Fruit fly (Drosophila melanogaster) whole organism, embryonic: ENCODE data around the gene CecB.

ENCODE experiments used
- CG10979 ChIP-seq: fragments of 200-800 bp; sonication (Bioruptor generic); optimal IDR thresholded peaks from 2 replicates; lab custom pipeline; 2018; ENCODE audit warnings: missing biosample characterization, mild to moderate bottlenecking, missing genetic modification characterization, moderate library complexity
- CG14860 ChIP-seq: fragments of 200-800 bp; sonication (Bioruptor generic); IDR thresholded peaks from 3 replicates; pipeline ENCODE4 v1.3.6; 2022; ENCODE audit warnings: missing biosample characterization, missing genetic modification characterization; ENCODE audit not compliant: partially characterized antibody
- CG17385 ChIP-seq: fragments of 200-800 bp; sonication (Bioruptor generic); optimal IDR thresholded peaks from 3 replicates; lab custom pipeline; 2018; ENCODE audit warnings: missing biosample characterization, mild to moderate bottlenecking, missing genetic modification characterization
- CG17912 ChIP-seq: fragments of 200-800 bp; sonication (Bioruptor generic); optimal IDR thresholded peaks from 2 replicates; lab custom pipeline; 2018; ENCODE audit warnings: missing biosample characterization, mild to moderate bottlenecking, missing genetic modification characterization
- CG3065 ChIP-seq: fragments of 200-800 bp; sonication (Bioruptor generic); optimal IDR thresholded peaks from 2 replicates; lab custom pipeline; 2016; ENCODE audit warnings: missing biosample characterization, missing genetic modification characterization
- CG3847 ChIP-seq: fragments of 200-800 bp; sonication (Bioruptor generic); IDR thresholded peaks from 2 replicates; pipeline ENCODE4 v1.3.6; 2022; ENCODE audit warnings: missing biosample characterization, missing genetic modification characterization
- CG4328 ChIP-seq: fragments of 200-800 bp; sonication (Bioruptor generic); optimal IDR thresholded peaks from 3 replicates; lab custom pipeline; 2017; ENCODE audit warnings: missing biosample characterization, missing genetic modification reagents, missing genetic modification characterization
- CG6765 ChIP-seq: fragments of 200-800 bp; sonication (Bioruptor generic); optimal IDR thresholded peaks from 3 replicates; lab custom pipeline; 2017; ENCODE audit warnings: missing biosample characterization, mild to moderate bottlenecking, missing genetic modification characterization
- CG6791 ChIP-seq: fragments of 200-800 bp; sonication (Bioruptor generic); IDR thresholded peaks from 3 replicates; pipeline ENCODE4 v1.3.6; 2022; ENCODE audit warnings: missing biosample characterization, missing genetic modification characterization; ENCODE audit not compliant: partially characterized antibody
- CG6854 ChIP-seq: fragments of 200-800 bp; sonication (Bioruptor generic); optimal IDR thresholded peaks from 3 replicates; lab custom pipeline; 2017; ENCODE audit warnings: missing biosample characterization, mild to moderate bottlenecking, missing genetic modification characterization
- CG7556 ChIP-seq: fragments of 200-800 bp; sonication (Bioruptor generic); optimal IDR thresholded peaks from 2 replicates; lab custom pipeline; 2017; ENCODE audit warnings: missing biosample characterization, mild to moderate bottlenecking, missing genetic modification characterization
- CG7839 ChIP-seq: fragments of 200-800 bp; sonication (Bioruptor generic); optimal IDR thresholded peaks from 3 replicates; lab custom pipeline; 2018; ENCODE audit warnings: missing biosample characterization, mild to moderate bottlenecking, missing genetic modification characterization, moderate library complexity
- CG9876 ChIP-seq: fragments of 200-800 bp; sonication (Bioruptor generic); optimal IDR thresholded peaks from 2 replicates; lab custom pipeline; 2016; ENCODE audit warnings: missing biosample characterization, missing genetic modification characterization
- CTCF ChIP-seq: fragments of 200-800 bp; sonication (Bioruptor generic); optimal IDR thresholded peaks from 2 replicates; lab custom pipeline; 2017; ENCODE audit warnings: missing biosample characterization, mild to moderate bottlenecking, missing genetic modification characterization, moderate library complexity
- Deaf1 ChIP-seq: fragments of 200-800 bp; optimal IDR thresholded peaks from 3 replicates; lab custom pipeline; 2019; ENCODE audit warnings: missing biosample characterization, mild to moderate bottlenecking, missing genetic modification characterization, moderate library complexity
- GATAe ChIP-seq: fragments of 200-800 bp; sonication (Bioruptor generic); conservative IDR thresholded peaks from 2 replicates; pipeline ENCODE4 v1.3.6; 2022; ENCODE audit warnings: missing biosample characterization, missing genetic modification characterization
- Gug ChIP-seq: fragments of 200-800 bp; sonication (Bioruptor generic); IDR thresholded peaks from 4 replicates; pipeline ENCODE4 v1.3.6; 2022; ENCODE audit warnings: missing biosample characterization, missing genetic modification characterization
- HHEX ChIP-seq: fragments of 200-800 bp; sonication (Bioruptor generic); optimal IDR thresholded peaks from 3 replicates; lab custom pipeline; 2017; ENCODE audit warnings: missing biosample characterization, mild to moderate bottlenecking, missing genetic modification characterization, missing genetic modification reagents
- Hr3 ChIP-seq: fragments of 200-800 bp; sonication (Bioruptor generic); optimal IDR thresholded peaks from 3 replicates; lab custom pipeline; 2016; ENCODE audit warnings: missing biosample characterization, missing genetic modification characterization
- Hr39 ChIP-seq: fragments of >200 bp; optimal IDR thresholded peaks from 2 replicates; lab custom pipeline; 2017
- MESR4 ChIP-seq: fragments of 200-800 bp; sonication (Bioruptor generic); optimal IDR thresholded peaks from 2 replicates; lab custom pipeline; 2018; ENCODE audit warnings: missing biosample characterization, mild to moderate bottlenecking, missing genetic modification characterization, moderate library complexity
- Nf-YB ChIP-seq: fragments of 200-800 bp; sonication (Bioruptor generic); optimal IDR thresholded peaks from 3 replicates; lab custom pipeline; 2019; ENCODE audit warnings: missing biosample characterization, mild to moderate bottlenecking, missing genetic modification characterization, moderate library complexity
- Opbp ChIP-seq: fragments of 200-800 bp; sonication (Bioruptor generic); IDR thresholded peaks from 3 replicates; pipeline ENCODE4 v1.3.6; 2022; ENCODE audit warnings: missing biosample characterization, missing genetic modification characterization; ENCODE audit not compliant: partially characterized antibody
- Pdp1 ChIP-seq, 2 experiments: fragments of 200-800 bp; sonication (Bioruptor generic); optimal IDR thresholded peaks; 3 replicates each; lab custom pipeline; 2016; ENCODE audit warnings: missing biosample characterization in 2 of 2, missing genetic modification characterization in 2 of 2, mild to moderate bottlenecking in 1 of 2, moderate library complexity in 1 of 2
- Ravus ChIP-seq: fragments of 200-800 bp; sonication (Bioruptor generic); IDR thresholded peaks from 2 replicates; pipeline ENCODE4 v1.3.6; 2022; ENCODE audit warnings: missing biosample characterization, missing genetic modification characterization
- Scr ChIP-seq: fragments of 200-800 bp; sonication (Bioruptor generic); IDR thresholded peaks from 2 replicates; pipeline ENCODE4 v1.3.6; 2022; ENCODE audit warnings: missing biosample characterization, missing genetic modification characterization; ENCODE audit not compliant: partially characterized antibody
- Side ChIP-seq: fragments of 200-800 bp; sonication (Bioruptor generic); optimal IDR thresholded peaks from 2 replicates; lab custom pipeline; 2016; ENCODE audit warnings: missing biosample characterization, missing genetic modification characterization
- Six4 ChIP-seq: fragments of 200-800 bp; sonication (Bioruptor generic); optimal IDR thresholded peaks from 2 replicates; lab custom pipeline; 2016; ENCODE audit warnings: missing biosample characterization, missing genetic modification characterization
- ac ChIP-seq: fragments of 200-800 bp; sonication (Bioruptor generic); optimal IDR thresholded peaks from 3 replicates; lab custom pipeline; 2017; ENCODE audit warnings: missing biosample characterization, mild to moderate bottlenecking, missing genetic modification characterization
- amos ChIP-seq: fragments of 200-800 bp; sonication (Bioruptor generic); IDR thresholded peaks from 2 replicates; pipeline ENCODE4 v1.3.6; 2022; ENCODE audit warnings: missing biosample characterization, missing genetic modification characterization; ENCODE audit not compliant: partially characterized antibody
- cato ChIP-seq: fragments of 200-800 bp; sonication (Bioruptor generic); optimal IDR thresholded peaks from 2 replicates; lab custom pipeline; 2016; ENCODE audit warnings: missing biosample characterization, missing genetic modification characterization, borderline replicate concordance
- chinmo ChIP-seq: fragments of 200-800 bp; sonication (Bioruptor generic); IDR thresholded peaks from 4 replicates; pipeline ENCODE4 v1.3.6; 2022; ENCODE audit warnings: missing biosample characterization, missing genetic modification characterization; ENCODE audit not compliant: partially characterized antibody
- croc ChIP-seq: fragments of 200-800 bp; sonication (Bioruptor generic); conservative IDR thresholded peaks from 3 replicates; pipeline ENCODE4 v1.3.6; 2022; ENCODE audit warnings: missing biosample characterization, missing genetic modification characterization
- danr ChIP-seq: fragments of 200-800 bp; sonication (Bioruptor generic); IDR thresholded peaks from 2 replicates; pipeline ENCODE4 v1.3.6; 2022; ENCODE audit warnings: missing biosample characterization, missing genetic modification characterization
- dmrt99B ChIP-seq: fragments of 200-800 bp; sonication (Bioruptor generic); optimal IDR thresholded peaks from 2 replicates; lab custom pipeline; 2018; ENCODE audit warnings: missing biosample characterization, mild to moderate bottlenecking, missing genetic modification characterization, moderate library complexity
- eyg ChIP-seq: fragments of 200-800 bp; sonication (Bioruptor generic); optimal IDR thresholded peaks from 3 replicates; lab custom pipeline; 2016; ENCODE audit warnings: missing biosample characterization, missing genetic modification characterization
- fd3F ChIP-seq: fragments of 200-800 bp; sonication (Bioruptor generic); optimal IDR thresholded peaks from 2 replicates; lab custom pipeline; 2018; ENCODE audit warnings: missing biosample characterization, mild to moderate bottlenecking, missing genetic modification characterization, moderate library complexity
- gce ChIP-seq: fragments of 200-800 bp; sonication (Bioruptor generic); IDR thresholded peaks from 3 replicates; pipeline ENCODE4 v1.3.6; 2022; ENCODE audit warnings: missing biosample characterization, missing genetic modification characterization
- nerfin-1 ChIP-seq: fragments of 200-800 bp; sonication (Bioruptor generic); optimal IDR thresholded peaks from 3 replicates; lab custom pipeline; 2019; ENCODE audit warnings: missing biosample characterization, mild to moderate bottlenecking, missing genetic modification characterization, moderate library complexity
- nerfin-2 ChIP-seq: fragments of 200-800 bp; sonication (Bioruptor generic); IDR thresholded peaks from 2 replicates; pipeline ENCODE4 v1.3.6; 2022; ENCODE audit warnings: missing biosample characterization, missing genetic modification characterization; ENCODE audit not compliant: partially characterized antibody
- org-1 ChIP-seq: fragments of 200-800 bp; sonication (Bioruptor generic); optimal IDR thresholded peaks from 2 replicates; lab custom pipeline; 2017; ENCODE audit warnings: missing biosample characterization, missing genetic modification characterization
- pfk ChIP-seq: fragments of 200-800 bp; sonication (Bioruptor generic); optimal IDR thresholded peaks from 2 replicates; lab custom pipeline; 2018; ENCODE audit warnings: missing biosample characterization, mild to moderate bottlenecking, missing genetic modification characterization, moderate library complexity
- phol ChIP-seq: fragments of 200-800 bp; sonication (Bioruptor generic); optimal IDR thresholded peaks from 3 replicates; lab custom pipeline; 2018; ENCODE audit warnings: missing biosample characterization, mild to moderate bottlenecking, missing genetic modification characterization, moderate library complexity
- pum ChIP-seq: fragments of 200-800 bp; sonication (Bioruptor generic); optimal IDR thresholded peaks from 2 replicates; lab custom pipeline; 2016; ENCODE audit warnings: missing biosample characterization, missing genetic modification characterization
- salm ChIP-seq: fragments of 200-800 bp; sonication (Bioruptor generic); optimal IDR thresholded peaks from 2 replicates; lab custom pipeline; 2018; ENCODE audit warnings: missing biosample characterization, mild to moderate bottlenecking, missing genetic modification characterization
- so ChIP-seq: fragments of 200-800 bp; sonication (Bioruptor generic); IDR thresholded peaks from 3 replicates; pipeline ENCODE4 v1.3.6; 2022; ENCODE audit warnings: missing biosample characterization, missing genetic modification characterization
- stc ChIP-seq: fragments of 200-800 bp; sonication (Bioruptor generic); IDR thresholded peaks from 2 replicates; pipeline ENCODE4 v1.3.6; 2022; ENCODE audit warnings: missing biosample characterization, missing genetic modification characterization
- stwl ChIP-seq: fragments of 200-800 bp; sonication (Bioruptor generic); optimal IDR thresholded peaks from 3 replicates; lab custom pipeline; 2018; ENCODE audit warnings: missing biosample characterization, mild to moderate bottlenecking, missing genetic modification characterization, moderate library complexity
- sug ChIP-seq: fragments of 200-800 bp; optimal IDR thresholded peaks from 2 replicates; lab custom pipeline; 2019; ENCODE audit warnings: missing biosample characterization, mild to moderate bottlenecking, missing genetic modification characterization, moderate library complexity
- tgo ChIP-seq: fragments of 200-800 bp; sonication (Bioruptor generic); IDR thresholded peaks from 3 replicates; pipeline ENCODE4 v1.3.6; 2022; ENCODE audit warnings: missing biosample characterization, missing genetic modification characterization
- wek ChIP-seq: fragments of 200-800 bp; sonication (Bioruptor generic); optimal IDR thresholded peaks from 3 replicates; lab custom pipeline; 2018; ENCODE audit warnings: missing biosample characterization, mild to moderate bottlenecking, missing genetic modification characterization, moderate library complexity

Gene CecB

dm6 chr3R:30198793-30199192 is 14.8 kb downstream of the CecB start (continued):
- no peak for TF ChIP-seq CTCF
- no peak for TF ChIP-seq sug (tag; lab: Kevin White, UChicago)
- no peak for TF ChIP-seq wek (GFP tag; lab: Kevin White, UChicago)
- TF ChIP-seq Ravus = no peak
- peak; percentile 73 for TF ChIP-seq CG6765 (GFP tag; lab: Kevin White, UChicago)
- no peak for TF ChIP-seq nerfin-1
- TF ChIP-seq CG6854 (GFP tag; lab: Kevin White, UChicago) = peak; percentile 21
- no peak for TF ChIP-seq croc
- no peak for TF ChIP-seq ac (GFP tag; lab: Kevin White, UChicago)
- TF ChIP-seq Pdp1 (GFP tag; optimal IDR thresholded peaks at IDR 0.05; lab: Kevin White, UChicago) = no peak
- TF ChIP-seq CG17912 (GFP tag; lab: Kevin White, UChicago) = no peak
- TF ChIP-seq MESR4 (GFP tag; lab: Kevin White, UChicago) = no peak
- no peak for TF ChIP-seq danr
- no peak for TF ChIP-seq tgo (GFP tag; lab: Robert Waterston, UW)
- no peak for TF ChIP-seq amos
- no peak for TF ChIP-seq Gug (GFP tag; lab: Robert Waterston, UW)
- no peak for TF ChIP-seq salm (tag; lab: Kevin White, UChicago)
- no peak for TF ChIP-seq CG3065 (GFP tag; lab: Kevin White, UChicago)
- TF ChIP-seq Hr3 (GFP tag; lab: Kevin White, UChicago) = no peak
- no peak for TF ChIP-seq CG17385 (GFP tag; lab: Kevin White, UChicago)
- no peak for TF ChIP-seq CG7556 (GFP tag; lab: Kevin White, UChicago)
- TF ChIP-seq nerfin-2 = no peak
- no peak for TF ChIP-seq CG9876 (GFP tag; lab: Kevin White, UChicago)
- TF ChIP-seq Deaf1 (tag; lab: Kevin White, UChicago) = no peak
- no peak for TF ChIP-seq stc (GFP tag; lab: Robert Waterston, UW)
- peak; percentile 39 for TF ChIP-seq CG4328 (GFP tag; lab: Kevin White, UChicago)
- TF ChIP-seq Nf-YB (GFP tag; lab: Kevin White, UChicago) = no peak
- TF ChIP-seq phol (tag; lab: Kevin White, UChicago) = no peak
- 0 out of 2 replicates have a peak, but pooled peaks have one; percentile 8 for TF ChIP-seq CG3847 (GFP tag; lab: Robert Waterston, UW)
- TF ChIP-seq chinmo = no peak
- TF ChIP-seq CG14860 (GFP tag; lab: Robert Waterston, UW) = no peak
- TF ChIP-seq pum (GFP tag; lab: Kevin White, UChicago) = no peak
- TF ChIP-seq Opbp (GFP tag; lab: Robert Waterston, UW) = no peak
- TF ChIP-seq eyg = no peak
- no peak for TF ChIP-seq pfk (GFP tag; lab: Kevin White, UChicago)
- TF ChIP-seq cato = no peak
- TF ChIP-seq CG7839 (tag; lab: Kevin White, UChicago) = no peak
- no peak for TF ChIP-seq CG10979 (tag; lab: Kevin White, UChicago)
- peak; percentile 23 for TF ChIP-seq fd3F (GFP tag; lab: Kevin White, UChicago)
- no peak for TF ChIP-seq gce (GFP tag; lab: Robert Waterston, UW)
- no peak for TF ChIP-seq Six4 (GFP tag; lab: Kevin White, UChicago)
- TF ChIP-seq Scr = no peak
- TF ChIP-seq HHEX (GFP tag; lab: Kevin White, UChicago) = peak; percentile 30
- no peak for TF ChIP-seq Side
- no peak for TF ChIP-seq dmrt99B
- 0 out of 3 replicates have a peak, but pooled peaks have one; percentile 18 for TF ChIP-seq so
- TF ChIP-seq stwl (tag; lab: Kevin White, UChicago) = no peak
- no peak for TF ChIP-seq CG6791 (GFP tag; lab: Robert Waterston, UW)
- no peak for TF ChIP-seq Hr39 (lab: Kevin White, UChicago)
- TF ChIP-seq GATAe (GFP tag; lab: Robert Waterston, UW) = no peak
- TF ChIP-seq org-1 (GFP tag; lab: Kevin White, UChicago) = no peak
